Worm (Caenorhabditis elegans) whole organism, late embryonic: Measurements from ENCODE around the gene F35B3.7.

Experiments used
- K09A11.1 ChIP-seq: sonication (generic microtip); optimal IDR thresholded peaks from 2 replicates; lab custom pipeline; 2017; ENCODE audit warnings: antibody characterized with exemption, mild to moderate bottlenecking, missing genetic modification characterization, missing compliant biosample characterization; ENCODE audit not compliant: insufficient read depth
- ceh-30 ChIP-seq: fragments of 150-350 bp; optimal IDR thresholded peaks from 2 replicates; lab custom pipeline; 2014; ENCODE audit warnings: missing biosample characterization, missing genetic modification characterization
- elt-2 ChIP-seq: sonication (generic microtip); optimal IDR thresholded peaks from 2 replicates; lab custom pipeline; 2016; ENCODE audit warnings: missing genetic modification reagents, missing genetic modification characterization, missing compliant biosample characterization
- fkh-10 ChIP-seq: fragments of 150-350 bp; optimal IDR thresholded peaks from 2 replicates; lab custom pipeline; 2014; ENCODE audit warnings: missing biosample characterization, missing genetic modification reagents, missing genetic modification characterization
- pha-4 ChIP-seq: fragments of 150-350 bp; optimal IDR thresholded peaks from 2 replicates; lab custom pipeline; 2018; ENCODE audit warnings: missing biosample characterization, missing genetic modification reagents, missing genetic modification characterization
- unc-3 ChIP-seq, 2 experiments: fragments of 200-800 bp in 1 of 2; sonication (Bioruptor generic) in 1 of 2; sonication (generic microtip) in 1 of 2; conservative IDR thresholded peaks in 1 of 2; optimal IDR thresholded peaks in 1 of 2; 2 replicates each; pipeline versions ENCODE4 v1.3.6 to Lab custom; 2016 to 2022; ENCODE audit warnings: missing compliant biosample characterization in 2 of 2, missing genetic modification characterization in 2 of 2, missing genetic modification reagents in 1 of 2

ce11 chrX:17034773-17035172 lies 8.1 kb downstream of the F35B3.7 start:
- TF ChIP-seq pha-4 (tag; lab: Kevin White, UChicago), result no peak
- TF ChIP-seq elt-2 (tag; lab: Kevin White, UChicago), result no peak
- TF ChIP-seq unc-3 (GFP tag; conservative IDR thresholded peaks at IDR 0.05; lab: Robert Waterston, UW), result no peak
- TF ChIP-seq unc-3 (tag; optimal IDR thresholded peaks at IDR 0.05; lab: Kevin White, UChicago), result no peak
- TF ChIP-seq fkh-10, result no peak
- TF ChIP-seq K09A11.1 (tag; lab: Kevin White, UChicago), result no peak
- no peak for TF ChIP-seq ceh-30 (tag; lab: Kevin White, UChicago)
